Worm (Caenorhabditis elegans) whole organism, young adult: ENCODE measurements around the gene srbc-9.

Experiments used
- B0261.1 ChIP-seq: sonication (generic microtip); optimal IDR thresholded peaks from 2 replicates; lab custom pipeline; 2016; ENCODE audit warnings: mild to moderate bottlenecking, missing genetic modification characterization, moderate library complexity, missing compliant biosample characterization
- C06A6.2 ChIP-seq: fragments of 200-800 bp; sonication (Bioruptor generic); conservative IDR thresholded peaks from 2 replicates; pipeline ENCODE4 v1.3.6; 2022; ENCODE audit warnings: missing genetic modification characterization, missing compliant biosample characterization
- F22D6.2 ChIP-seq: sonication (generic microtip); optimal IDR thresholded peaks from 2 replicates; lab custom pipeline; 2016; ENCODE audit warnings: mild to moderate bottlenecking, missing genetic modification characterization, missing compliant biosample characterization
- F33H1.4 ChIP-seq: fragments of 200-800 bp; sonication (Bioruptor generic); IDR thresholded peaks from 2 replicates; pipeline ENCODE4 v1.3.6; 2022; ENCODE audit warnings: missing genetic modification reagents, missing genetic modification characterization, missing compliant biosample characterization
- F39B2.1 ChIP-seq: fragments of 200-800 bp; sonication (Bioruptor generic); IDR thresholded peaks from 2 replicates; pipeline ENCODE4 v1.3.6; 2022; ENCODE audit warnings: missing genetic modification reagents, missing genetic modification characterization, missing compliant biosample characterization
- F49E8.2 ChIP-seq: sonication (generic microtip); optimal IDR thresholded peaks from 3 replicates; lab custom pipeline; 2017; ENCODE audit warnings: missing genetic modification characterization, mild to moderate bottlenecking, missing compliant biosample characterization, antibody characterized with exemption, moderate library complexity; ENCODE audit not compliant: insufficient read depth
- F55B11.4 ChIP-seq: sonication (generic microtip); optimal IDR thresholded peaks from 2 replicates; lab custom pipeline; 2016; ENCODE audit warnings: missing compliant biosample characterization, missing genetic modification characterization, borderline replicate concordance; ENCODE audit not compliant: insufficient read depth
- F57C9.4 ChIP-seq: sonication (generic microtip); optimal IDR thresholded peaks from 2 replicates; lab custom pipeline; 2017; ENCODE audit warnings: mild to moderate bottlenecking, missing genetic modification characterization, missing compliant biosample characterization
- K11D2.4 ChIP-seq: fragments of 200-800 bp; sonication (Bioruptor generic); IDR thresholded peaks from 2 replicates; pipeline ENCODE4 v1.3.6; 2022; ENCODE audit warnings: missing genetic modification reagents, missing genetic modification characterization, missing compliant biosample characterization
- Y56A3A.18 ChIP-seq: fragments of 200-800 bp; sonication (Bioruptor generic); IDR thresholded peaks from 2 replicates; pipeline ENCODE4 v1.3.6; 2022; ENCODE audit warnings: missing genetic modification reagents, missing genetic modification characterization, missing compliant biosample characterization
- Y67H2A.10 ChIP-seq: fragments of 200-800 bp; sonication (Bioruptor generic); conservative IDR thresholded peaks from 2 replicates; pipeline ENCODE4 v1.3.6; 2022; ENCODE audit warnings: missing genetic modification reagents, missing genetic modification characterization, missing compliant biosample characterization
- Y79H2A.3 ChIP-seq: fragments of 200-800 bp; sonication (Bioruptor generic); conservative IDR thresholded peaks from 2 replicates; pipeline ENCODE4 v1.3.6; 2022; ENCODE audit warnings: missing genetic modification reagents, missing genetic modification characterization, missing compliant biosample characterization
- Y95B8A.8 ChIP-seq: fragments of 200-800 bp; sonication (Bioruptor generic); IDR thresholded peaks from 2 replicates; pipeline ENCODE4 v1.3.6; 2022; ENCODE audit warnings: missing genetic modification reagents, missing genetic modification characterization, missing compliant biosample characterization
- ZK185.1 ChIP-seq: sonication (generic microtip); optimal IDR thresholded peaks from 2 replicates; lab custom pipeline; 2016; ENCODE audit warnings: mild to moderate bottlenecking, missing genetic modification characterization, missing compliant biosample characterization; ENCODE audit not compliant: poor library complexity, severe bottlenecking
- aptf-2 ChIP-seq: fragments of 200-800 bp; sonication (Bioruptor generic); conservative IDR thresholded peaks from 2 replicates; pipeline ENCODE4 v1.3.6; 2022; ENCODE audit warnings: missing genetic modification reagents, missing genetic modification characterization, missing compliant biosample characterization
- ccch-3 ChIP-seq: fragments of 200-800 bp; sonication (Bioruptor generic); optimal IDR thresholded peaks from 2 replicates; lab custom pipeline; 2018; ENCODE audit warnings: mild to moderate bottlenecking, missing genetic modification characterization, missing compliant biosample characterization
- cebp-1 ChIP-seq, 2 experiments: fragments of 200-800 bp in 1 of 2; sonication (Bioruptor generic) in 1 of 2; sonication (generic microtip) in 1 of 2; IDR thresholded peaks in 1 of 2; optimal IDR thresholded peaks in 1 of 2; 2 replicates each; pipeline versions ENCODE4 v1.3.6 to Lab custom; 2017 to 2022; ENCODE audit warnings: missing compliant biosample characterization in 2 of 2, missing genetic modification characterization in 2 of 2, mild to moderate bottlenecking in 1 of 2, missing genetic modification reagents in 1 of 2, moderate library complexity in 1 of 2
- ceh-79 ChIP-seq: sonication (generic microtip); optimal IDR thresholded peaks from 2 replicates; lab custom pipeline; 2017; ENCODE audit warnings: mild to moderate bottlenecking, missing genetic modification characterization, missing compliant biosample characterization
- die-1 ChIP-seq: sonication (generic microtip); optimal IDR thresholded peaks from 2 replicates; lab custom pipeline; 2016; ENCODE audit warnings: missing genotype, mild to moderate bottlenecking, missing genetic modification characterization, missing compliant biosample characterization
- dpff-1 ChIP-seq: sonication (generic microtip); optimal IDR thresholded peaks from 2 replicates; lab custom pipeline; 2017; ENCODE audit warnings: mild to moderate bottlenecking, missing genetic modification characterization, missing compliant biosample characterization
- efl-1 ChIP-seq: fragments of 150-350 bp; optimal IDR thresholded peaks from 2 replicates; lab custom pipeline; 2014; ENCODE audit warnings: missing biosample characterization, missing genetic modification reagents, missing genetic modification characterization
- egl-44 ChIP-seq: fragments of 200-800 bp; sonication (Bioruptor generic); IDR thresholded peaks from 2 replicates; pipeline ENCODE4 v1.3.6; 2022; ENCODE audit warnings: missing genetic modification reagents, missing genetic modification characterization, missing compliant biosample characterization
- ekl-4 ChIP-seq: fragments of 200-800 bp; sonication (Bioruptor generic); IDR thresholded peaks from 2 replicates; pipeline ENCODE4 v1.3.6; 2022; ENCODE audit warnings: missing genetic modification reagents, missing genetic modification characterization, missing compliant biosample characterization
- hmg-20 ChIP-seq: fragments of 200-800 bp; sonication (Bioruptor generic); IDR thresholded peaks from 2 replicates; pipeline ENCODE4 v1.3.6; 2022; ENCODE audit warnings: missing genetic modification reagents, missing genetic modification characterization, missing compliant biosample characterization
- hrde-1 ChIP-seq: sonication (generic microtip); optimal IDR thresholded peaks from 2 replicates; lab custom pipeline; 2016; ENCODE audit warnings: missing genetic modification characterization, mild to moderate bottlenecking, missing compliant biosample characterization, moderate library complexity, missing genotype, missing genetic modification reagents, borderline replicate concordance
- lag-1 ChIP-seq: fragments of 200-800 bp; sonication (Bioruptor generic); IDR thresholded peaks from 2 replicates; pipeline ENCODE4 v1.3.6; 2022; ENCODE audit warnings: missing genetic modification reagents, missing genetic modification characterization, missing compliant biosample characterization
- let-526 ChIP-seq: fragments of 200-800 bp; sonication (Bioruptor generic); IDR thresholded peaks from 2 replicates; pipeline ENCODE4 v1.3.6; 2022; ENCODE audit warnings: missing genetic modification reagents, missing genetic modification characterization, missing compliant biosample characterization
- lin-40 ChIP-seq: sonication (generic microtip); optimal IDR thresholded peaks from 2 replicates; lab custom pipeline; 2016; ENCODE audit warnings: missing genetic modification characterization, mild to moderate bottlenecking, missing compliant biosample characterization, missing genotype, missing genetic modification reagents
- madf-3 ChIP-seq: fragments of 200-800 bp; sonication (Bioruptor generic); IDR thresholded peaks from 2 replicates; pipeline ENCODE4 v1.3.6; 2022; ENCODE audit warnings: missing genetic modification reagents, missing genetic modification characterization, missing compliant biosample characterization
- mxl-1 ChIP-seq: sonication (generic microtip); optimal IDR thresholded peaks from 2 replicates; lab custom pipeline; 2016; ENCODE audit warnings: missing genetic modification characterization, missing compliant biosample characterization
- nfya-2 ChIP-seq: fragments of 200-800 bp; sonication (Bioruptor generic); IDR thresholded peaks from 2 replicates; pipeline ENCODE4 v1.3.6; 2022; ENCODE audit warnings: missing genetic modification reagents, missing genetic modification characterization, missing compliant biosample characterization
- pbrm-1 ChIP-seq: fragments of 200-800 bp; sonication (Bioruptor generic); IDR thresholded peaks from 2 replicates; pipeline ENCODE4 v1.3.6; 2022; ENCODE audit warnings: missing genetic modification reagents, missing genetic modification characterization, missing compliant biosample characterization
- pha-4 ChIP-seq: fragments of 150-350 bp; sonication (generic microtip); optimal IDR thresholded peaks from 2 replicates; lab custom pipeline; 2014; ENCODE audit warnings: missing biosample characterization, missing genetic modification reagents, missing genetic modification characterization
- rec-8 ChIP-seq, 2 experiments: sonication (generic microtip); optimal IDR thresholded peaks; 2 replicates each; lab custom pipeline; 2016; ENCODE audit warnings: mild to moderate bottlenecking in 2 of 2, missing genetic modification characterization in 2 of 2, missing genetic modification reagents in 2 of 2, missing genotype in 2 of 2, missing biosample characterization in 1 of 2, missing compliant biosample characterization in 1 of 2, moderate library complexity in 1 of 2
- rpc-1 ChIP-seq, 2 experiments: fragments of 150-350 bp in 1 of 2; sonication (generic microtip) in 1 of 2; optimal IDR thresholded peaks; 2 replicates each; lab custom pipeline; 2014 to 2018; ENCODE audit warnings: missing biosample characterization in 1 of 2, missing genetic modification characterization in 1 of 2, missing genetic modification reagents in 1 of 2, missing genotype in 1 of 2
- sdz-38 ChIP-seq: sonication (generic microtip); optimal IDR thresholded peaks from 2 replicates; lab custom pipeline; 2016; ENCODE audit warnings: missing genotype, missing genetic modification characterization, missing compliant biosample characterization
- snpc-3.4 ChIP-seq: sonication (generic microtip); optimal IDR thresholded peaks from 2 replicates; lab custom pipeline; 2017; ENCODE audit warnings: missing genetic modification characterization, mild to moderate bottlenecking, missing compliant biosample characterization, antibody characterized with exemption, moderate library complexity, missing genotype, missing genetic modification reagents
- somi-1 ChIP-seq: fragments of 200-800 bp; sonication (Bioruptor generic); optimal IDR thresholded peaks from 2 replicates; lab custom pipeline; 2018; ENCODE audit warnings: mild to moderate bottlenecking, missing genetic modification characterization, missing compliant biosample characterization
- tbx-9 ChIP-seq: sonication (generic microtip); optimal IDR thresholded peaks from 2 replicates; lab custom pipeline; 2016; ENCODE audit warnings: borderline replicate concordance, missing genetic modification characterization, inconsistent platforms, missing compliant biosample characterization
- unc-62 ChIP-seq: fragments of 150-350 bp; optimal IDR thresholded peaks from 2 replicates; lab custom pipeline; 2014; ENCODE audit warnings: missing biosample characterization, missing genetic modification reagents, missing genetic modification characterization
- ztf-18 ChIP-seq: sonication (generic microtip); optimal IDR thresholded peaks from 2 replicates; lab custom pipeline; 2016; ENCODE audit warnings: missing genotype, mild to moderate bottlenecking, missing genetic modification characterization, missing compliant biosample characterization
- ztf-22 ChIP-seq: fragments of 200-800 bp; sonication (Bioruptor generic); optimal IDR thresholded peaks from 2 replicates; lab custom pipeline; 2018; ENCODE audit warnings: mild to moderate bottlenecking, missing genetic modification characterization, moderate library complexity, missing compliant biosample characterization
- ztf-25 ChIP-seq: fragments of 200-800 bp; sonication (Bioruptor generic); IDR thresholded peaks from 2 replicates; pipeline ENCODE4 v1.3.6; 2022; ENCODE audit warnings: missing genetic modification reagents, missing genetic modification characterization, missing compliant biosample characterization
- ztf-26 ChIP-seq: sonication (generic microtip); optimal IDR thresholded peaks from 2 replicates; lab custom pipeline; 2017; ENCODE audit warnings: missing genetic modification characterization, missing compliant biosample characterization

The srbc-9 gene

ce11 chrV:7487518-7487917, 2.7 kb downstream of the srbc-9 start, which contains the start of gene srbc-7:
Gene srbc-7, minus strand, starts transcription at chrV:7487618.
- TF ChIP-seq Y67H2A.10 (no peak), mxl-1 (tag; lab: Kevin White, UChicago) (no peak), aptf-2 (no peak), F39B2.1 (GFP tag; lab: Robert Waterston, UW) (no peak), dpff-1 (tag; lab: Kevin White, UChicago) (no peak), Y56A3A.18 (GFP tag; lab: Robert Waterston, UW) (no peak), madf-3 (GFP tag; lab: Robert Waterston, UW) (no peak), somi-1 (GFP tag; lab: Kevin White, UChicago) (no peak), let-526 (GFP tag; lab: Robert Waterston, UW) (no peak), pha-4 (tag; lab: Kevin White, UChicago) (no peak), ztf-25 (GFP tag; lab: Robert Waterston, UW) (no peak), sdz-38 (tag; lab: Kevin White, UChicago) (no peak), hrde-1 (no peak)
- TF ChIP-seq, all 124 proteins: peak for 0

DNA sequence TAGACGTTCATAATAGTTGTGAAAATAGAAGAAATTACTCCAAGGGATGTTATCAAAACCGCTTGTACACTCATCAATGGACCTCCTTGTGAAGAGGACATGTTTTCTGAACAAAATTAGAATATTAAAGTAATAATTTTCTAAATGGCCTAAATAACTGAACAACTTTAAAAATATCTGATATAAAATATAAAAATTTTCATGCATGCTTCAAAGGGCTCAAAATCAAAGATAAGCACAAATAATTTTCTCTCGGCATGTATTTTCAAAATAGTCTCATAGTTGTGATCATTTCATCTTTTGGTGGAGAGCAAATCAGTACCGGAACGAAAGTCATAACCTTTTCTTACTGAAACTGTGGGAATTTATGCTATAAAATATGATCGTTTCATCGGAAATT, 5.2 kb downstream of the srbc-9 start, which contains the start of gene srbc-8:
TSS of gene srbc-8 (minus strand) at position 101 of the 400 bp plus-strand sequence.
- no peak for TF ChIP-seq ccch-3 (GFP tag; lab: Kevin White, UChicago)
- no peak for TF ChIP-seq cebp-1 (GFP tag; IDR thresholded peaks at IDR 0.05; lab: Robert Waterston, UW)
- no peak for TF ChIP-seq cebp-1 (tag; optimal IDR thresholded peaks at IDR 0.05; lab: Kevin White, UChicago)
- TF ChIP-seq ceh-79 (tag; lab: Kevin White, UChicago): no peak
- no peak for TF ChIP-seq Y79H2A.3
- no peak for TF ChIP-seq dpff-1 (tag; lab: Kevin White, UChicago)
- no peak for TF ChIP-seq F49E8.2 (tag; lab: Kevin White, UChicago)
- TF ChIP-seq die-1 (tag; lab: Kevin White, UChicago): no peak
- TF ChIP-seq rpc-1 (optimal IDR thresholded peaks at IDR 0.05; lab: Kevin White, UChicago): no peak
- no peak for TF ChIP-seq rpc-1 (tag; optimal IDR thresholded peaks at IDR 0.05; lab: Kevin White, UChicago)
- TF ChIP-seq F22D6.2 (tag; lab: Kevin White, UChicago): no peak
- TF ChIP-seq snpc-3.4 (tag; lab: Kevin White, UChicago): no peak
- TF ChIP-seq egl-44: no peak
- no peak for TF ChIP-seq C06A6.2 (GFP tag; lab: Robert Waterston, UW)
- no peak for TF ChIP-seq let-526 (GFP tag; lab: Robert Waterston, UW)
- TF ChIP-seq pbrm-1 (GFP tag; lab: Robert Waterston, UW): no peak
- TF ChIP-seq nfya-2 (GFP tag; lab: Robert Waterston, UW): no peak
- TF ChIP-seq pha-4 (tag; lab: Kevin White, UChicago): no peak
- TF ChIP-seq lag-1: no peak
- no peak for TF ChIP-seq lin-40 (tag; lab: Kevin White, UChicago)

ce11 chrV:7480949-7481348, 9.3 kb downstream of the srbc-9 start, which contains the start of gene C18B10.6:
Gene C18B10.6, minus strand, starts transcription at chrV:7481049.
- TF ChIP-seq Y67H2A.10 (no peak), egl-44 (no peak), ekl-4 (GFP tag; lab: Robert Waterston, UW) (no peak), F57C9.4 (tag; lab: Kevin White, UChicago) (no peak), F55B11.4 (tag; lab: Kevin White, UChicago) (no peak), K11D2.4 (GFP tag; lab: Robert Waterston, UW) (no peak), Y95B8A.8 (no peak), tbx-9 (no peak), efl-1 (GFP tag; lab: Kevin White, UChicago) (no peak), unc-62 (GFP tag; lab: Kevin White, UChicago) (no peak), ztf-22 (GFP tag; lab: Kevin White, UChicago) (no peak), ZK185.1 (tag; lab: Kevin White, UChicago) (no peak), hmg-20 (no peak), ztf-26 (no peak), pha-4 (tag; lab: Kevin White, UChicago) (no peak), Y56A3A.18 (GFP tag; lab: Robert Waterston, UW) (no peak), B0261.1 (tag; lab: Kevin White, UChicago) (no peak), rec-8 (tag; optimal IDR thresholded peaks at IDR 0.05; lab: Kevin White, UChicago) (no peak), F33H1.4 (no peak), ztf-18 (tag; lab: Kevin White, UChicago) (no peak)
- TF ChIP-seq, all 124 proteins: peak for 0
